Worm (Caenorhabditis elegans) whole organism, midembryonic: ENCODE results near the gene irld-49.

ENCODE experiments used
- T22C8.4 ChIP-seq: fragments of 200-800 bp; sonication (Bioruptor generic); IDR thresholded peaks from 2 replicates; pipeline ENCODE4 v1.3.6; 2022; ENCODE audit warnings: missing genetic modification characterization, missing compliant biosample characterization
- cog-1 ChIP-seq: sonication (generic microtip); optimal IDR thresholded peaks from 2 replicates; lab custom pipeline; 2016; ENCODE audit warnings: missing genetic modification characterization, missing compliant biosample characterization
- flt-1 ChIP-seq: fragments of 200-800 bp; sonication (Bioruptor generic); IDR thresholded peaks from 2 replicates; pipeline ENCODE4 v1.3.6; 2022; ENCODE audit warnings: missing genetic modification characterization, missing compliant biosample characterization
- klf-2 ChIP-seq: fragments of 200-800 bp; sonication (Bioruptor generic); conservative IDR thresholded peaks from 2 replicates; pipeline ENCODE4 v1.3.6; 2022; ENCODE audit warnings: missing genetic modification reagents, missing genetic modification characterization, missing compliant biosample characterization
- med-1 ChIP-seq: sonication (generic microtip); optimal IDR thresholded peaks from 2 replicates; lab custom pipeline; 2017; ENCODE audit warnings: missing genetic modification characterization, mild to moderate bottlenecking, missing compliant biosample characterization, antibody characterized with exemption, missing genetic modification reagents; ENCODE audit not compliant: insufficient read depth
- ref-1 ChIP-seq: fragments of 200-800 bp; sonication (Bioruptor generic); conservative IDR thresholded peaks from 2 replicates; pipeline ENCODE4 v1.3.6; 2022; ENCODE audit warnings: missing genetic modification reagents, missing genetic modification characterization, missing compliant biosample characterization
- ztf-23 ChIP-seq: fragments of 200-800 bp; sonication (Bioruptor generic); IDR thresholded peaks from 2 replicates; pipeline ENCODE4 v1.3.6; 2022; ENCODE audit warnings: missing genetic modification reagents, missing genetic modification characterization, missing compliant biosample characterization
- ztf-29 ChIP-seq: fragments of 200-800 bp; sonication (Bioruptor generic); IDR thresholded peaks from 2 replicates; pipeline ENCODE4 v1.3.6; 2022; ENCODE audit warnings: missing genetic modification reagents, missing genetic modification characterization, missing compliant biosample characterization

- TF ChIP-seq cog-1 (tag; lab: Kevin White, UChicago) (no peak), ref-1 (GFP tag; lab: Robert Waterston, UW) (no peak), ztf-29 (GFP tag; lab: Robert Waterston, UW) (no peak), flt-1 (GFP tag; lab: Robert Waterston, UW) (no peak), med-1 (GFP tag; lab: Kevin White, UChicago) (no peak), T22C8.4 (GFP tag; lab: Robert Waterston, UW) (no peak), klf-2 (GFP tag; lab: Robert Waterston, UW) (no peak), ztf-23 (no peak)
Observed at ce11 chrII:2955656-2956115, 11.7 kb downstream of the irld-49 start, which contains the start of gene irld-48.
